Worm (Caenorhabditis elegans) whole organism, dauer: ENCODE results near the gene fezf-1.

Experiments used
- unc-62 ChIP-seq: sonication (generic microtip); optimal IDR thresholded peaks from 2 replicates; lab custom pipeline; 2017; ENCODE audit warnings: missing biosample characterization, missing genetic modification reagents, missing genetic modification characterization

The fezf-1 gene

ce11 chrIV:13487596-13487995 is 21.7 kb downstream of the fezf-1 start:
- no peak for TF ChIP-seq unc-62

DNA sequence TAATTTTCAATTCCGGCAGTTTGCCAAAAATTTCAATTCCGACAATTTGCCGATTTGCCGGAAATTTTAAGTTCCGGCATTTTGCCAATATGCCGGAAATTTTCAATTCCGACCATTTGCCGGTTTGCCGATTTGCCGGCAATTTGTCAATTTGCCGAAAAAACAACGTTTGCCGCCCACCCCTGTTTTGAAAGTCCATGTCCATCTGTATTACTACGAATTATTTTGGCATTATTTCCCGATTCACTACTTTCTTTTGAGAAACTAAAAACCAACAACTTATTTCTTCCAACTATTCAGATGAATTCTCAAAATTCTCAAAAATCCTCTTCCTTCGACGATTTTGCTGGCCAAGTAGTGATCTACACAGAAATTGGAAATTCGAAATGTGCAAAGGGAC is 26.4 kb downstream of the fezf-1 start, which contains the start of gene Y45F10A.7:
Y45F10A.7 (plus strand) TSS at position 301 of the 400 bp plus-strand sequence.
- no peak for TF ChIP-seq unc-62

ce11 chrIV:13493719-13494118 is 27.8 kb downstream of the fezf-1 start:
- TF ChIP-seq unc-62: no peak

DNA sequence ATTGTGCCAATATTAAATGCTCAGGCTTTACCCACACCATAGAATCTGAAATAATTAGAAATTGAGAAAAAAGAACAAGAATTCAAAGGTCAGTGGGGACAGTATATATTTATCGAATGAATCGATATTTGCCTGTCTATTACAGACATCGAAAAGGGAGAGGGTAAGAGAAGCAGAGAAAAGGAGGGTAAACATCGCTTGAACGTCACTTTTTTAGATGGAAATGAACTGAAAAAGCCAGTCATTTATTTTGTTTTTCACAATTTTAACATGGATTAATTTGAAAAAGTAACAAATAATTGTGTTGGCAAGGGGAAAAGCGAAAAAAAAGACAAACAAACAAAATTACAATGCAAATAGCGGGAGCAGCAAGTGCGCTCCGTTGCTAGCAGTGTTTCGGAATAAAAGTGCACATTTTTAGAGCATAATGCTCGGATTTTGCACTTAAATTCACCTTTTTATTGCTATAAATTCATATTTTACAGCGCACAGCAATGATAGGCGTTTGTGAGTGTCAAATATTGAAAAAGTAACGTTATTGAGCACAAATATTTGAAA is 37.0 kb downstream of the fezf-1 start, which contains the start of gene tbc-9:
tbc-9 (minus strand) TSS at position 51 of the 558 bp plus-strand sequence.
- no peak for TF ChIP-seq unc-62

DNA sequence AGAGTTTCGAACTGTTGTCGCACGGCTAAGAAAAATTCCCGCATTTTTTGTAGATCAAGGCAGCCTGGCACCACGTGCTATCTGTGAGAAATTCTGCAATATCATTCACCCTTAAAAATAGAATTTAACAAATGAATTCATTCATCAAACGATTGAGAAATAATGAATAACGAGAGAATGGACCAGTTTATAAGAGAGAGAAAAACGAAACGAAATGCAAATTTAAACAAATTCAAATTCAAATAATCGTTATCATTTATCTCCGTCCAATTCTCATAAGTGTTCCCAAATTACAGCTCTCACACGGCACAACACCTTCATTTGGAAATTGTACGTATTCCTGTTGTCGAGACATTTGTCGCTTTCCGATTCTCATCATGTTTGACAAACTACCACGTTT is 39.2 kb downstream of the fezf-1 start, which contains the start of gene seld-1:
seld-1 (plus strand) TSS at position 301 of the 400 bp plus-strand sequence.
- no peak for TF ChIP-seq unc-62

- no peak for TF ChIP-seq unc-62
Observed at ce11 chrIV:13505662-13506061, 39.8 kb downstream of the fezf-1 start, which contains the start of gene nlp-17. TSS of gene nlp-17 (minus strand) at chrIV:13505762.

ce11 chrIV:13508924-13509323 is 43.0 kb downstream of the fezf-1 start, which contains the start of gene afmd-2:
TSS of gene afmd-2 (plus strand) at chrIV:13509224.
- TF ChIP-seq unc-62: no peak

DNA sequence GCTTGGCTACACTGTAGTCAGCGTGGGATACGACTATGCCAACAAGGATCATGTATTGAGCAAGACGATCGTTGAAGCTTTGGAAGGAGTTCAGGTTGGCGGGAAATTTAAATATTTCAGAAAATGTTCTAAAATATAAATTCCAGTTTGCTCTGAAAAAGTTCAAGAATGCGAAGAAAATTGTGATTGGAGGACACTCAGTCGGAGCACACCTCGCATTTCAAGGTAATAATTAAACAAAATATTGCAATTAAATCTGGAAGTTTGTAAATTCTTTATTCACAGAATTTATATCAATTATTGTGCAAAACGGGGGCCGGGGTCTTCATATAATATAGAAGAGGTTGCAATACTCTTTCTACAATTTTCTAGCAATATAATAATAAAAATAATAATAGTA is 44.2 kb downstream of the fezf-1 start:
- no peak for TF ChIP-seq unc-62

- TF ChIP-seq unc-62: no peak
Observed at ce11 chrIV:13512112-13512569, 46.2 kb downstream of the fezf-1 start, which contains the start of gene puf-3. TSS of gene puf-3 (minus strand) at chrIV:13512162.

DNA sequence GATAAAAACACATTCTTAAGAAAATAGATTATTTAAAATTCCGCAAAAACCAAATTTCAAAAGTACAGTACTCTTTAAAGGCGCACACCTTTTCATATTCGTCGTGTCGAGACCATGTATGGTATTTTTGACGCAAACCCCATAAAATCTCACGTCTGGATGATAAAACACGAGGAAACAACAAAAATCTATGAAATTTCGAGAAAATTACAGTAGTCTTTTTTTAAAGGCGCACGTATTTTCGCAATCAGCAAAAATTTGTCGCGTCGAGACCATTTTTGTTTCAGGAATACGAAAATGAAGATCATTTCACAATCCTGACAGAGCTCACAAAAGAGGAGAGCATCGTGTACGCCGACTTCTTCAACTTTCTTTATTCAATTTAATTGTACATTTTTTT is 47.1 kb downstream of the fezf-1 start:
- TF ChIP-seq unc-62: no peak
